Fruit fly (Drosophila melanogaster) whole organism, embryonic: ENCODE measurements around the gene CG7582.
A peak's percentile ranks its signal among the peaks of the same experiment; 100 is the strongest.

ENCODE experiments used
- Abd-B ChIP-seq: fragments of 200-800 bp; sonication (Bioruptor generic); optimal IDR thresholded peaks from 2 replicates; lab custom pipeline; 2018; ENCODE audit warnings: missing biosample characterization, mild to moderate bottlenecking, missing genetic modification characterization, moderate library complexity
- Adf1 ChIP-seq: fragments of 200-800 bp; sonication (Bioruptor generic); IDR thresholded peaks from 2 replicates; pipeline ENCODE4 v1.3.6; 2022; ENCODE audit warnings: missing biosample characterization, missing genetic modification characterization
- Awh ChIP-seq: fragments of 200-800 bp; sonication (Bioruptor generic); IDR thresholded peaks from 2 replicates; pipeline ENCODE4, ENCODE4 v1.3.6; 2022; ENCODE audit warnings: missing biosample characterization, missing genetic modification characterization
- Bteb2 ChIP-seq: fragments of 200-800 bp; sonication (Bioruptor generic); optimal IDR thresholded peaks from 2 replicates; lab custom pipeline; 2016; ENCODE audit warnings: missing biosample characterization, missing genetic modification characterization
- CG10654 ChIP-seq: fragments of 200-800 bp; sonication (Bioruptor generic); optimal IDR thresholded peaks from 2 replicates; lab custom pipeline; 2016; ENCODE audit warnings: missing biosample characterization, missing genetic modification characterization
- CG14014 ChIP-seq: fragments of 200-800 bp; sonication (Bioruptor generic); IDR thresholded peaks from 2 replicates; pipeline ENCODE4 v1.3.6; 2022; ENCODE audit warnings: missing biosample characterization, missing genetic modification characterization
- CG15479 ChIP-seq: fragments of 200-800 bp; sonication (Bioruptor generic); optimal IDR thresholded peaks from 3 replicates; lab custom pipeline; 2019; ENCODE audit warnings: missing biosample characterization, mild to moderate bottlenecking, missing genetic modification characterization, moderate library complexity
- CG17186 ChIP-seq: fragments of 200-800 bp; sonication (Bioruptor generic); optimal IDR thresholded peaks from 3 replicates; lab custom pipeline; 2017; ENCODE audit warnings: missing biosample characterization, missing genetic modification reagents, missing genetic modification characterization
- CG17328 ChIP-seq: fragments of 200-800 bp; sonication (Bioruptor generic); IDR thresholded peaks from 2 replicates; pipeline ENCODE4 v1.3.6; 2022; ENCODE audit warnings: missing biosample characterization, missing genetic modification characterization
- CG17359 ChIP-seq: fragments of 200-800 bp; sonication (Bioruptor generic); optimal IDR thresholded peaks from 3 replicates; lab custom pipeline; 2018; ENCODE audit warnings: missing biosample characterization, mild to moderate bottlenecking, missing genetic modification characterization, moderate library complexity
- CG17385 ChIP-seq: fragments of 200-800 bp; sonication (Bioruptor generic); optimal IDR thresholded peaks from 3 replicates; lab custom pipeline; 2018; ENCODE audit warnings: missing biosample characterization, mild to moderate bottlenecking, missing genetic modification characterization
- CG17829 ChIP-seq: fragments of 200-800 bp; optimal IDR thresholded peaks from 2 replicates; lab custom pipeline; 2019; ENCODE audit warnings: missing biosample characterization, mild to moderate bottlenecking, missing genetic modification characterization, moderate library complexity
- CG18011 ChIP-seq: fragments of 200-800 bp; sonication (Bioruptor generic); optimal IDR thresholded peaks from 2 replicates; lab custom pipeline; 2017; ENCODE audit warnings: missing biosample characterization, missing genetic modification characterization, mild to moderate bottlenecking, moderate library complexity, missing genotype
- CG2120 ChIP-seq: fragments of 200-800 bp; sonication (Bioruptor generic); optimal IDR thresholded peaks from 3 replicates; lab custom pipeline; 2016; ENCODE audit warnings: missing biosample characterization, missing genetic modification characterization
- CG2199 ChIP-seq: fragments of 200-800 bp; sonication (Bioruptor generic); IDR thresholded peaks from 3 replicates; pipeline ENCODE4 v1.3.6; 2022; ENCODE audit warnings: missing biosample characterization, missing genetic modification characterization
- CG2202 ChIP-seq: fragments of 200-800 bp; sonication (Bioruptor generic); optimal IDR thresholded peaks from 2 replicates; lab custom pipeline; 2018; ENCODE audit warnings: missing biosample characterization, mild to moderate bottlenecking, missing genetic modification characterization
- CG30020 ChIP-seq: fragments of 200-800 bp; optimal IDR thresholded peaks from 2 replicates; lab custom pipeline; 2019; ENCODE audit warnings: missing biosample characterization, mild to moderate bottlenecking, missing genetic modification characterization, moderate library complexity
- CG32772 ChIP-seq: fragments of 200-800 bp; sonication (Bioruptor generic); IDR thresholded peaks from 2 replicates; pipeline ENCODE4 v1.3.6; 2022; ENCODE audit warnings: missing biosample characterization, missing genetic modification characterization
- CG34376 ChIP-seq: fragments of 200-800 bp; sonication (Bioruptor generic); optimal IDR thresholded peaks from 2 replicates; lab custom pipeline; 2018; ENCODE audit warnings: missing biosample characterization, mild to moderate bottlenecking, missing genetic modification characterization
- CG3726 ChIP-seq: fragments of 200-800 bp; sonication (Bioruptor generic); IDR thresholded peaks from 3 replicates; pipeline ENCODE4, ENCODE4 v1.3.6; 2022; ENCODE audit warnings: missing biosample characterization, missing genetic modification characterization
- CG42726 ChIP-seq: fragments of 200-800 bp; sonication (Bioruptor generic); IDR thresholded peaks from 2 replicates; pipeline ENCODE4 v1.3.6; 2022; ENCODE audit warnings: missing biosample characterization, missing genetic modification characterization; ENCODE audit not compliant: partially characterized antibody
- CG4404 ChIP-seq: fragments of 200-800 bp; sonication (Bioruptor generic); IDR thresholded peaks from 2 replicates; pipeline ENCODE4 v1.3.6; 2022; ENCODE audit warnings: missing biosample characterization, missing genetic modification characterization
- CG6689 ChIP-seq: fragments of 200-800 bp; sonication (Bioruptor generic); IDR thresholded peaks from 2 replicates; pipeline ENCODE4 v1.3.6; 2022; ENCODE audit warnings: missing biosample characterization, missing genetic modification characterization
- CG8281 ChIP-seq: fragments of 200-800 bp; sonication (Bioruptor generic); optimal IDR thresholded peaks from 2 replicates; lab custom pipeline; 2018; ENCODE audit warnings: missing biosample characterization, mild to moderate bottlenecking, missing genetic modification characterization, moderate library complexity
- CG8359 ChIP-seq: fragments of 200-800 bp; sonication (Bioruptor generic); optimal IDR thresholded peaks from 2 replicates; lab custom pipeline; 2017; ENCODE audit warnings: missing biosample characterization, mild to moderate bottlenecking, missing genetic modification characterization, borderline replicate concordance
- CG9876 ChIP-seq: fragments of 200-800 bp; sonication (Bioruptor generic); optimal IDR thresholded peaks from 2 replicates; lab custom pipeline; 2016; ENCODE audit warnings: missing biosample characterization, missing genetic modification characterization
- Deaf1 ChIP-seq: fragments of 200-800 bp; optimal IDR thresholded peaks from 3 replicates; lab custom pipeline; 2019; ENCODE audit warnings: missing biosample characterization, mild to moderate bottlenecking, missing genetic modification characterization, moderate library complexity
- Dfd ChIP-seq, 2 experiments: fragments of >200 bp; optimal IDR thresholded peaks; 2 replicates each; lab custom pipeline; 2017; ENCODE audit warnings: missing biosample characterization in 2 of 2, missing genetic modification characterization in 2 of 2
- Dp ChIP-seq: fragments of 200-800 bp; sonication (Bioruptor generic); optimal IDR thresholded peaks from 2 replicates; lab custom pipeline; 2018; ENCODE audit warnings: missing biosample characterization, mild to moderate bottlenecking, missing genetic modification characterization, moderate library complexity
- Drgx ChIP-seq: fragments of 200-800 bp; sonication (Bioruptor generic); IDR thresholded peaks from 2 replicates; pipeline ENCODE4 v1.3.6; 2022; ENCODE audit warnings: missing biosample characterization, missing genetic modification characterization
- ERR ChIP-seq: fragments of 200-800 bp; sonication (Bioruptor generic); optimal IDR thresholded peaks from 2 replicates; lab custom pipeline; 2016; ENCODE audit warnings: missing biosample characterization, missing genetic modification characterization
- H15 ChIP-seq: fragments of 200-800 bp; sonication (Bioruptor generic); IDR thresholded peaks from 3 replicates; pipeline ENCODE4 v1.3.6; 2022; ENCODE audit warnings: missing biosample characterization, missing genetic modification characterization
- MBD-R2 ChIP-seq: fragments of 200-800 bp; sonication (Bioruptor generic); IDR thresholded peaks from 2 replicates; pipeline ENCODE4 v1.3.6; 2022; ENCODE audit warnings: missing biosample characterization, missing genetic modification characterization
- Ravus ChIP-seq: fragments of 200-800 bp; sonication (Bioruptor generic); IDR thresholded peaks from 2 replicates; pipeline ENCODE4 v1.3.6; 2022; ENCODE audit warnings: missing biosample characterization, missing genetic modification characterization
- Xbp1 ChIP-seq: fragments of 200-800 bp; sonication (Bioruptor generic); optimal IDR thresholded peaks from 3 replicates; lab custom pipeline; 2016; ENCODE audit warnings: missing biosample characterization, mild to moderate bottlenecking, missing genetic modification characterization
- ato ChIP-seq: fragments of 200-800 bp; sonication (Bioruptor generic); IDR thresholded peaks from 2 replicates; pipeline ENCODE4 v1.3.6; 2022; ENCODE audit warnings: missing biosample characterization, missing genetic modification characterization; ENCODE audit not compliant: partially characterized antibody
- cato ChIP-seq: fragments of 200-800 bp; sonication (Bioruptor generic); optimal IDR thresholded peaks from 2 replicates; lab custom pipeline; 2016; ENCODE audit warnings: missing biosample characterization, missing genetic modification characterization, borderline replicate concordance
- cwo ChIP-seq: fragments of 200-800 bp; sonication (Bioruptor generic); optimal IDR thresholded peaks from 3 replicates; lab custom pipeline; 2017; ENCODE audit warnings: missing biosample characterization, missing genetic modification characterization, mild to moderate bottlenecking, moderate library complexity, missing genetic modification reagents
- da ChIP-seq: fragments of 200-800 bp; sonication (Bioruptor generic); optimal IDR thresholded peaks from 2 replicates; lab custom pipeline; 2016; ENCODE audit warnings: missing biosample characterization, missing genetic modification characterization
- dm ChIP-seq: fragments of 200-800 bp; sonication (Bioruptor generic); optimal IDR thresholded peaks from 3 replicates; lab custom pipeline; 2016; ENCODE audit warnings: missing biosample characterization, missing genetic modification characterization
- gcm2 ChIP-seq: fragments of 200-800 bp; sonication (Bioruptor generic); optimal IDR thresholded peaks from 2 replicates; lab custom pipeline; 2016; ENCODE audit warnings: missing biosample characterization, missing genetic modification characterization
- grau ChIP-seq: fragments of 200-800 bp; optimal IDR thresholded peaks from 3 replicates; lab custom pipeline; 2019; ENCODE audit warnings: missing biosample characterization, mild to moderate bottlenecking, missing genetic modification characterization, moderate library complexity
- kni ChIP-seq: fragments of 200-800 bp; sonication (Bioruptor generic); optimal IDR thresholded peaks from 3 replicates; lab custom pipeline; 2017; ENCODE audit warnings: mild to moderate bottlenecking, missing biosample characterization, missing genetic modification reagents, missing genetic modification characterization
- lmd ChIP-seq: fragments of 200-800 bp; sonication (Bioruptor generic); IDR thresholded peaks from 2 replicates; pipeline ENCODE4 v1.3.6; 2022; ENCODE audit warnings: missing biosample characterization, missing genetic modification characterization
- nerfin-2 ChIP-seq: fragments of 200-800 bp; sonication (Bioruptor generic); IDR thresholded peaks from 2 replicates; pipeline ENCODE4 v1.3.6; 2022; ENCODE audit warnings: missing biosample characterization, missing genetic modification characterization; ENCODE audit not compliant: partially characterized antibody
- pho ChIP-seq: fragments of 200-800 bp; sonication (Bioruptor generic); optimal IDR thresholded peaks from 2 replicates; lab custom pipeline; 2016; ENCODE audit warnings: missing biosample characterization, missing genetic modification characterization
- sna ChIP-seq: fragments of 200-800 bp; sonication (Bioruptor generic); IDR thresholded peaks from 2 replicates; pipeline ENCODE4 v1.3.6; 2022; ENCODE audit warnings: missing biosample characterization, missing genetic modification characterization; ENCODE audit not compliant: partially characterized antibody
- so ChIP-seq: fragments of 200-800 bp; sonication (Bioruptor generic); IDR thresholded peaks from 3 replicates; pipeline ENCODE4 v1.3.6; 2022; ENCODE audit warnings: missing biosample characterization, missing genetic modification characterization
- sqz ChIP-seq: fragments of 200-800 bp; sonication (Bioruptor generic); optimal IDR thresholded peaks from 3 replicates; lab custom pipeline; 2018; ENCODE audit warnings: missing biosample characterization, mild to moderate bottlenecking, missing genetic modification characterization
- vvl ChIP-seq: fragments of 200-800 bp; sonication (Bioruptor generic); IDR thresholded peaks from 2 replicates; pipeline ENCODE4 v1.3.6; 2022; ENCODE audit warnings: missing biosample characterization, missing genetic modification characterization
- yki ChIP-seq: fragments of >200 bp; optimal IDR thresholded peaks from 3 replicates; lab custom pipeline; 2018

The CG7582 gene

dm6 chr3R:29716782-29717317 lies 34.8 kb upstream of the CG7582 start, which contains the start of gene Obp99b (continued):
- TF ChIP-seq Drgx (GFP tag; lab: Robert Waterston, UW) (peak; percentile 76), CG34376 (GFP tag; lab: Kevin White, UChicago) (peak; percentile 67), MBD-R2 (GFP tag; lab: Robert Waterston, UW) (0 out of 2 replicates have a peak, but pooled peaks have one; percentile 18), lmd (GFP tag; lab: Robert Waterston, UW) (peak; percentile 65), CG9876 (GFP tag; lab: Kevin White, UChicago) (peak; percentile 50), sqz (GFP tag; lab: Kevin White, UChicago) (peak; percentile 85), Adf1 (GFP tag; lab: Robert Waterston, UW) (peak; percentile 25), H15 (GFP tag; lab: Robert Waterston, UW) (peak; percentile 90), ERR (GFP tag; lab: Kevin White, UChicago) (peak; percentile 12), cwo (GFP tag; lab: Kevin White, UChicago) (no peak), CG2120 (no peak), CG4404 (peak; percentile 53), Xbp1 (GFP tag; lab: Kevin White, UChicago) (peak; percentile 88), Abd-B (no peak), Dp (GFP tag; lab: Kevin White, UChicago) (no peak), da (peak; percentile 25), CG42726 (GFP tag; lab: Robert Waterston, UW) (no peak), gcm2 (GFP tag; lab: Kevin White, UChicago) (peak; percentile 35), CG15479 (no peak), vvl (GFP tag; lab: Robert Waterston, UW) (peak; percentile 89), yki (lab: Kevin White, UChicago) (no peak), CG17186 (GFP tag; lab: Kevin White, UChicago) (peak; percentile 85), CG6689 (peak; percentile 76), CG8281 (peak; percentile 64), kni (GFP tag; lab: Kevin White, UChicago) (peak; percentile 52), dm (GFP tag; lab: Kevin White, UChicago) (peak; percentile 70), Deaf1 (tag; lab: Kevin White, UChicago) (no peak), CG17829 (peak; percentile 77), CG17328 (GFP tag; lab: Robert Waterston, UW) (peak; percentile 86), CG3726 (GFP tag; lab: Robert Waterston, UW) (no peak), CG18011 (GFP tag; lab: Kevin White, UChicago) (peak; percentile 62), nerfin-2 (GFP tag; lab: Robert Waterston, UW) (no peak), Ravus (GFP tag; lab: Robert Waterston, UW) (peak; percentile 2; the same call in 1 of the 2 replicates), so (GFP tag; lab: Robert Waterston, UW) (peak; percentile 57; the same call in 2 of the 3 replicates), CG17359 (tag; lab: Kevin White, UChicago) (peak; percentile 80), pho (GFP tag; lab: Kevin White, UChicago) (no peak), CG10654 (GFP tag; lab: Kevin White, UChicago) (peak; percentile 46), Dfd (GFP tag; optimal IDR thresholded peaks at IDR 0.05; lab: Kevin White, UChicago) (no peak), Bteb2 (no peak), CG17385 (GFP tag; lab: Kevin White, UChicago) (peak; percentile 69), CG32772 (GFP tag; lab: Robert Waterston, UW) (peak; percentile 61), CG2199 (GFP tag; lab: Robert Waterston, UW) (peak; percentile 95), cato (GFP tag; lab: Kevin White, UChicago) (peak; percentile 41), CG30020 (tag; lab: Kevin White, UChicago) (no peak), CG2202 (tag; lab: Kevin White, UChicago) (peak; percentile 71), ato (no peak), grau (tag; lab: Kevin White, UChicago) (peak; percentile 55), CG14014 (GFP tag; lab: Robert Waterston, UW) (peak; percentile 66; the same call in 1 of the 2 replicates), Awh (GFP tag; lab: Robert Waterston, UW) (peak; percentile 90), CG8359 (peak; percentile 83), sna (GFP tag; lab: Robert Waterston, UW) (no peak)
